Worm (Caenorhabditis elegans): ENCODE results near the gene ace-4.

Gene ace-4

DNA sequence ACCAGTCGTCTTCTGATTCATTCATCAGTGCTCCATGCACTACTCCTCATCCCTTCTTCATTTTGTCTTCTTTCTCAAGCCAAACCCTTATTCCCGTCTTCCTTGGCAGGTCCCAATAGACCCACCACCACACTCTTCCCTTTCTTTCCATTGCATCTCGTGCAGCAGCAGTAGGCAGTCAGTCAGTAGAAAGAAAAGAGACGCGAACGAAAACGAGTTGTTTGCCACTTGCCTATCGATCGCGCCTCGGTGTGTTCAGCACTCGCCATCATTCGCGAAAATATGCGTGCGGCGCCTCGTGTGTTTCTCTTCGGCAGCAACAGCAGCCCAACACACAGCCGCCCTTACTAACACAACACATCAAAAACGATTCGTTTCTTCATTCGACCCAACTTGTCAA lies 51.6 kb downstream of the ace-4 start (continued):
- TF ChIP-seq sdz-12 (GFP tag; optimal IDR thresholded peaks at IDR 0.05) (no peak), ceh-20 (GFP tag; IDR thresholded peaks at IDR 0.05) (no peak), ZK546.5 (tag; optimal IDR thresholded peaks at IDR 0.05) (no peak), R02D3.7 (tag; optimal IDR thresholded peaks at IDR 0.05) (no peak), arid-1 (GFP tag; conservative IDR thresholded peaks at IDR 0.05) (no peak), pha-4 (GFP tag; IDR thresholded peaks at IDR 0.05) (peak; percentile 28; the same call in 1 of the 2 replicates), pha-4 (tag; optimal IDR thresholded peaks at IDR 0.05) (no peak), spr-3 (GFP tag; optimal IDR thresholded peaks at IDR 0.05) (no peak), gei-8 (GFP tag; optimal IDR thresholded peaks at IDR 0.05) (no peak), duxl-1 (tag; optimal IDR thresholded peaks at IDR 0.05; ENCODE audit: poor library complexity) (no peak), lim-7 (GFP tag; IDR thresholded peaks at IDR 0.05) (no peak), Y48G9A.11 (GFP tag; IDR thresholded peaks at IDR 0.05) (no peak), T26A8.4 (GFP tag; IDR thresholded peaks at IDR 0.05) (no peak), zip-11 (GFP tag; IDR thresholded peaks at IDR 0.05) (no peak), lin-1 (GFP tag; IDR thresholded peaks at IDR 0.05) (no peak), F10B5.3 (tag; optimal IDR thresholded peaks at IDR 0.05) (no peak), ceh-32 (tag; optimal IDR thresholded peaks at IDR 0.05; ENCODE audit: poor library complexity) (no peak), D1046.2 (GFP tag; IDR thresholded peaks at IDR 0.05) (no peak), F44E2.7 (GFP tag; IDR thresholded peaks at IDR 0.05) (no peak), ama-1 (optimal IDR thresholded peaks at IDR 0.05) (no peak), unc-130 (GFP tag; optimal IDR thresholded peaks at IDR 0.05) (no peak), zfp-2 (tag; optimal IDR thresholded peaks at IDR 0.05) (no peak), ztf-11 (tag; optimal IDR thresholded peaks at IDR 0.05) (no peak), dve-1 (tag; optimal IDR thresholded peaks at IDR 0.05; ENCODE audit: insufficient read depth) (peak; percentile 47), skn-1 (tag; optimal IDR thresholded peaks at IDR 0.05) (no peak), jun-1 (tag; optimal IDR thresholded peaks at IDR 0.05) (no peak), ceh-82 (tag; optimal IDR thresholded peaks at IDR 0.05) (no peak), nhr-25 (tag; optimal IDR thresholded peaks at IDR 0.05; ENCODE audit: borderline replicate concordance, insufficient read depth) (peak; percentile 15), dpl-1 (GFP tag; optimal IDR thresholded peaks at IDR 0.05) (peak; percentile 51), saeg-2 (GFP tag; IDR thresholded peaks at IDR 0.05) (no peak), daf-8 (GFP tag; IDR thresholded peaks at IDR 0.05) (no peak), cey-2 (tag; optimal IDR thresholded peaks at IDR 0.05; ENCODE audit: borderline replicate concordance, insufficient read depth) (no peak)

ce11 chrII:14250147-14250965 lies 52.5 kb downstream of the ace-4 start, which contains the start of gene hmg-1.1:
hmg-1.1 (plus strand) TSS chrII:14250695.
- TF ChIP-seq sdz-12 (GFP tag; optimal IDR thresholded peaks at IDR 0.05) (no peak), fos-1 (tag; optimal IDR thresholded peaks at IDR 0.05) (no peak), tra-1 (GFP tag; IDR thresholded peaks at IDR 0.05) (peak; percentile 65), ctbp-1 (GFP tag; IDR thresholded peaks at IDR 0.05) (peak; percentile 83), skn-1 (tag; optimal IDR thresholded peaks at IDR 0.05) (no peak), daf-16 (GFP tag; optimal IDR thresholded peaks at IDR 0.05) (peak; percentile 9 to 34), daf-16 (tag; optimal IDR thresholded peaks at IDR 0.05) (peak; percentile 80), lin-38 (GFP tag; IDR thresholded peaks at IDR 0.05) (peak; percentile 57; the same call in 1 of the 2 replicates), nhr-111 (GFP tag; optimal IDR thresholded peaks at IDR 0.05) (peak; percentile 5), aly-2 (tag; optimal IDR thresholded peaks at IDR 0.05) (no peak), snpc-1.2 (GFP tag; IDR thresholded peaks at IDR 0.05) (no peak), spr-3 (GFP tag; optimal IDR thresholded peaks at IDR 0.05) (peak; percentile 66), zfp-3 (GFP tag; conservative IDR thresholded peaks at IDR 0.05) (0 out of 2 replicates have a peak, but pooled peaks have one; percentile 31), hmg-1.1 (GFP tag; IDR thresholded peaks at IDR 0.05) (peak; percentile 94), nhr-48 (tag; optimal IDR thresholded peaks at IDR 0.05) (peak; percentile 41), nhr-6 (tag; optimal IDR thresholded peaks at IDR 0.05) (peak; percentile 55), T26A8.4 (GFP tag; IDR thresholded peaks at IDR 0.05) (peak; percentile 62; the same call in 1 of the 2 replicates), ceh-20 (GFP tag; IDR thresholded peaks at IDR 0.05) (peak; percentile 55; the same call in 1 of the 2 replicates), dmd-6 (GFP tag; IDR thresholded peaks at IDR 0.05) (peak; percentile 71), lin-39 (tag; optimal IDR thresholded peaks at IDR 0.05) (no peak), zip-2 (tag; optimal IDR thresholded peaks at IDR 0.05) (no peak), ztf-11 (tag; optimal IDR thresholded peaks at IDR 0.05) (no peak), ztf-7 (tag; optimal IDR thresholded peaks at IDR 0.05) (peak; percentile 21), nhr-237 (tag; optimal IDR thresholded peaks at IDR 0.05) (no peak)
